Fruit fly (Drosophila melanogaster) whole organism, wandering third instar larva: ENCODE measurements around the gene ct.

Experiments used
- Abd-B ChIP-seq: fragments of >200 bp; optimal IDR thresholded peaks from 2 replicates; lab custom pipeline; 2017; ENCODE audit warnings: missing biosample characterization, missing genetic modification characterization
- CG32264 ChIP-seq: fragments of 200-800 bp; sonication (Bioruptor generic); optimal IDR thresholded peaks from 2 replicates; lab custom pipeline; 2016; ENCODE audit warnings: missing biosample characterization, missing genetic modification characterization
- CG9705 ChIP-seq: fragments of 200-800 bp; sonication (Bioruptor generic); optimal IDR thresholded peaks from 2 replicates; lab custom pipeline; 2018; ENCODE audit warnings: missing biosample characterization, mild to moderate bottlenecking, missing genetic modification characterization
- CrebA ChIP-seq: fragments of 200-800 bp; sonication (Bioruptor generic); optimal IDR thresholded peaks from 2 replicates; lab custom pipeline; 2016; ENCODE audit warnings: missing biosample characterization, mild to moderate bottlenecking, missing genetic modification characterization, borderline replicate concordance
- Dfd ChIP-seq: fragments of >200 bp; optimal IDR thresholded peaks from 2 replicates; lab custom pipeline; 2017; ENCODE audit warnings: missing biosample characterization, missing genetic modification characterization
- Dif ChIP-seq: fragments of 200-275, 200-300 bp; sonication (Bioruptor generic); optimal IDR thresholded peaks from 2 replicates; lab custom pipeline; 2018; ENCODE audit warnings: missing biosample characterization, missing genetic modification characterization; ENCODE audit not compliant: partially characterized antibody
- GATAd ChIP-seq: sonication (Bioruptor generic); optimal IDR thresholded peaks from 2 replicates; lab custom pipeline; 2016; ENCODE audit warnings: missing biosample characterization, missing genetic modification characterization
- HLH106 ChIP-seq: fragments of 200-800 bp; optimal IDR thresholded peaks from 3 replicates; lab custom pipeline; 2019; ENCODE audit warnings: missing biosample characterization, mild to moderate bottlenecking, missing genetic modification characterization, moderate library complexity
- Hnf4 ChIP-seq: fragments of 200-800 bp; sonication (Bioruptor generic); optimal IDR thresholded peaks from 2 replicates; lab custom pipeline; 2016; ENCODE audit warnings: missing biosample characterization, mild to moderate bottlenecking, missing genetic modification characterization
- Hr78 ChIP-seq: fragments of >200 bp; optimal IDR thresholded peaks from 2 replicates; lab custom pipeline; 2017; ENCODE audit warnings: missing biosample characterization, missing genetic modification characterization
- Hr83 ChIP-seq: fragments of 200-300 bp; sonication (Bioruptor generic); optimal IDR thresholded peaks from 2 replicates; lab custom pipeline; 2016; ENCODE audit warnings: missing biosample characterization, mild to moderate bottlenecking, missing genetic modification characterization, moderate library complexity; ENCODE audit not compliant: poor library complexity, severe bottlenecking
- Jra ChIP-seq: sonication (Bioruptor generic); optimal IDR thresholded peaks from 2 replicates; lab custom pipeline; 2016; ENCODE audit warnings: missing biosample characterization, missing genetic modification characterization
- Mio ChIP-seq: sonication (Bioruptor generic); optimal IDR thresholded peaks from 2 replicates; lab custom pipeline; 2016; ENCODE audit warnings: missing biosample characterization, missing genetic modification characterization
- Myc ChIP-seq: fragments of >200 bp; optimal IDR thresholded peaks from 2 replicates; lab custom pipeline; 2017
- N ChIP-seq: fragments of >200 bp; optimal IDR thresholded peaks from 2 replicates; lab custom pipeline; 2018; ENCODE audit warnings: missing biosample characterization, missing external identifiers, missing genetic modification characterization
- OdsH ChIP-seq: fragments of 200-800 bp; sonication (Bioruptor generic); optimal IDR thresholded peaks from 2 replicates; lab custom pipeline; 2016; ENCODE audit warnings: missing biosample characterization, mild to moderate bottlenecking, missing genetic modification characterization
- Rel ChIP-seq, 2 experiments: fragments of 200-800 bp; sonication (Bioruptor generic) in 1 of 2; optimal IDR thresholded peaks; 2 replicates in 1 of 2; 3 replicates in 1 of 2; lab custom pipeline; 2016 to 2019; ENCODE audit warnings: mild to moderate bottlenecking in 2 of 2, missing biosample characterization in 2 of 2, missing genetic modification characterization in 2 of 2, moderate library complexity in 1 of 2
- Sp1 ChIP-seq: fragments of 200-800 bp; sonication (Bioruptor generic); optimal IDR thresholded peaks from 3 replicates; lab custom pipeline; 2019; ENCODE audit warnings: missing biosample characterization, mild to moderate bottlenecking, missing genetic modification characterization, moderate library complexity
- Vsx2 ChIP-seq: fragments of 200-300, 225-300 bp; sonication (Bioruptor generic); optimal IDR thresholded peaks from 2 replicates; lab custom pipeline; 2018; ENCODE audit warnings: missing biosample characterization, missing genetic modification characterization; ENCODE audit not compliant: partially characterized antibody
- br ChIP-seq: fragments of 200-800 bp; sonication (Bioruptor generic); optimal IDR thresholded peaks from 2 replicates; lab custom pipeline; 2016; ENCODE audit warnings: missing biosample characterization, missing genetic modification characterization
- brk ChIP-seq: fragments of 200-800 bp; sonication (Bioruptor generic); optimal IDR thresholded peaks from 2 replicates; lab custom pipeline; 2016; ENCODE audit warnings: missing biosample characterization, mild to moderate bottlenecking, missing genetic modification characterization
- dl ChIP-seq, 2 experiments: fragments of 175-275, 200-275 bp in 1 of 2; fragments of 200-275 bp in 1 of 2; sonication (Bioruptor generic); optimal IDR thresholded peaks; lab custom pipeline; 2018; ENCODE audit warnings: mild to moderate bottlenecking in 2 of 2, missing biosample characterization in 2 of 2, missing genetic modification characterization in 2 of 2, moderate library complexity in 2 of 2; ENCODE audit not compliant: partially characterized antibody in 2 of 2, insufficient read depth in 1 of 2
- dmrt93B ChIP-seq: fragments of 200-800 bp; sonication (Bioruptor generic); optimal IDR thresholded peaks from 2 replicates; lab custom pipeline; 2018; ENCODE audit warnings: missing biosample characterization, mild to moderate bottlenecking, missing genetic modification characterization
- dsf ChIP-seq: sonication (Bioruptor generic); optimal IDR thresholded peaks from 2 replicates; lab custom pipeline; 2016; ENCODE audit warnings: missing biosample characterization, missing genetic modification characterization, borderline replicate concordance
- ey ChIP-seq: fragments of 200-800 bp; sonication (Bioruptor generic); optimal IDR thresholded peaks from 2 replicates; lab custom pipeline; 2016; ENCODE audit warnings: missing biosample characterization, missing genetic modification characterization
- foxo ChIP-seq, 2 experiments: fragments of 200-800 bp; sonication (Bioruptor generic); optimal IDR thresholded peaks; 2 replicates in 1 of 2; 3 replicates in 1 of 2; lab custom pipeline; 2016 to 2017; ENCODE audit warnings: missing biosample characterization in 2 of 2, missing genetic modification characterization in 2 of 2
- fru ChIP-seq: fragments of 200-800 bp; sonication (Bioruptor generic); optimal IDR thresholded peaks from 3 replicates; lab custom pipeline; 2016; ENCODE audit warnings: missing biosample characterization, mild to moderate bottlenecking, missing genetic modification characterization
- h ChIP-seq: fragments of 200-800 bp; sonication (Bioruptor generic); optimal IDR thresholded peaks from 3 replicates; lab custom pipeline; 2016; ENCODE audit warnings: missing biosample characterization, mild to moderate bottlenecking, missing genetic modification characterization
- jim ChIP-seq: fragments of 175-275, 200-325 bp; sonication (Bioruptor generic); optimal IDR thresholded peaks from 2 replicates; lab custom pipeline; 2016; ENCODE audit warnings: missing biosample characterization, mild to moderate bottlenecking, missing genetic modification characterization
- lola ChIP-seq: fragments of >200 bp; optimal IDR thresholded peaks from 2 replicates; lab custom pipeline; 2017; ENCODE audit warnings: missing biosample characterization, missing genetic modification characterization
- pan ChIP-seq: fragments of >200 bp; optimal IDR thresholded peaks from 2 replicates; lab custom pipeline; 2017
- psq ChIP-seq: fragments of 200-800 bp; sonication (Bioruptor generic); optimal IDR thresholded peaks from 3 replicates; lab custom pipeline; 2017; ENCODE audit warnings: missing biosample characterization, mild to moderate bottlenecking, missing genetic modification characterization, moderate library complexity
- rgr ChIP-seq: fragments of 200-800 bp; sonication (Bioruptor generic); optimal IDR thresholded peaks from 3 replicates; lab custom pipeline; 2016; ENCODE audit warnings: missing biosample characterization, mild to moderate bottlenecking, missing genetic modification characterization
- sage ChIP-seq: fragments of 200-800 bp; sonication (Bioruptor generic); optimal IDR thresholded peaks from 2 replicates; lab custom pipeline; 2016; ENCODE audit warnings: missing biosample characterization, mild to moderate bottlenecking, missing genetic modification characterization
- sv ChIP-seq: fragments of 200-800 bp; sonication (Bioruptor generic); optimal IDR thresholded peaks from 3 replicates; lab custom pipeline; 2016; ENCODE audit warnings: missing biosample characterization, missing genetic modification characterization
- tai ChIP-seq: sonication (Bioruptor generic); optimal IDR thresholded peaks from 2 replicates; lab custom pipeline; 2016; ENCODE audit warnings: missing biosample characterization, missing genetic modification characterization
- usp ChIP-seq: fragments of >200 bp; optimal IDR thresholded peaks from 2 replicates; lab custom pipeline; 2017; ENCODE audit warnings: missing biosample characterization, missing genetic modification characterization
- woc ChIP-seq: sonication (Bioruptor generic); optimal IDR thresholded peaks from 2 replicates; lab custom pipeline; 2016; ENCODE audit warnings: missing biosample characterization, mild to moderate bottlenecking, missing genetic modification characterization

ct gene

DNA sequence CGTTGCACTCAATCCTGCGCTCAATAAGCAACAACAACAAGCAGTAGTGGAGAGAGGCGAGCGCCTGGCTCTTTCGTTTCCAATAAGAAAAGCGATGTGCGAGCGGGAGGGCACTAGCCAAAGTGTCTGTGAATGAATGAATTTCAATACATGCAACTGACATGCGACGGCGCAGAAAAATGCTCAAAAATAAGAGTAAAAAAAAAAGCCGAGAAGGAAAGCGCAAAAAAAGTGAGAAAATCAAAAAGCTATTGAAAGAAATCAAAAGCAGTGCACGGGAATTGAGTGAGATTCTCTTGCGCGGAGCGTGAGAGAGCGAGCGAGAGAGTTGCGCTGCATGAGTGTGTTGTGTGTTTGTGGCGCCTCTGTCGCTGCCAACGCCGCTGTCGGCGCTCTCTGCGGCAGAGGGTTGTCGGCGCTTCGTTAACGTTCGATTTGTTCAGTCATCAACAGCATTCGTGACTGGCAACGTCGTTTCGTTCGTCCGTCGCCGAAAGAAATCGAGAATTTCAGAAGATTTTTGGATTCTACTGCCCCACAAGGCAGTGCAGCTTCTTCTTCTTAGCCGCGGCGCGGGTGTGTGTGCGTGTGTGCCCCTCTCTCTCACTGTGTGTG is at the start of gene ct:
ct (plus strand) TSS at position 438 of the 615 bp plus-strand sequence.
- TF ChIP-seq dl (GFP tag; optimal IDR thresholded peaks at IDR 0.05; lab: Kevin White, UChicago; ENCODE audit: insufficient read depth in 1 of 2, partially characterized antibody in 2 of 2) (peak; percentile 27 to 47), dmrt93B (no peak), Dif (peak; percentile 71), CrebA (peak; percentile 57), Hr83 (GFP tag; lab: Kevin White, UChicago) (peak; percentile 39), Sp1 (GFP tag; lab: Kevin White, UChicago) (peak; percentile 55), h (GFP tag; lab: Kevin White, UChicago) (no peak)

DNA sequence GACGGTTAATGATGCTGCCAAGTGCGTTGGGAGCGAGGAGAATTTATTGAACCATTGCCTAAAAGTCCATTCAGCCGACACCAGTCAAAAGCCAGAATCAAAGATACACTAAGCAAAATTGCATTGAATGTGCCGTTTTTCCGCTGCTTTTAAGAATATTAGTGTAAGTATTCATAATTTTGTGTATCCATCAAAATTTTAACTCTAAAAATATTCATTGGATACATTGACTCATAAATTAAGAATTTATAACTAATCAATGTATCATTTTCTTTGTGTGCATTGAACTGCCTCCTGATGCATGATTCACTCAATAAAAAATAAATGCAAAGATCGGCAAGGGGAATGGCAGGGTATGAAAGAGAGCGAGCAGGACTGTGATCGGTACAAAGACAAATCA is 49.6 kb upstream of the ct start:
- TF ChIP-seq dmrt93B: peak; percentile 19
- no peak for TF ChIP-seq Mio
- peak; percentile 20 for TF ChIP-seq Sp1 (GFP tag; lab: Kevin White, UChicago)
- TF ChIP-seq Abd-B (GFP tag; lab: Kevin White, UChicago): no peak
- TF ChIP-seq brk (GFP tag; lab: Kevin White, UChicago): peak; percentile 5
- no peak for TF ChIP-seq Myc (lab: Kevin White, UChicago)
- no peak for TF ChIP-seq CG32264 (GFP tag; lab: Kevin White, UChicago)
- TF ChIP-seq Hr78: no peak
- TF ChIP-seq pan (lab: Kevin White, UChicago): no peak
- TF ChIP-seq GATAd (GFP tag; lab: Kevin White, UChicago): no peak
- no peak for TF ChIP-seq dl (GFP tag; optimal IDR thresholded peaks at IDR 0.05; lab: Kevin White, UChicago; ENCODE audit: insufficient read depth in 1 of 2, partially characterized antibody in 2 of 2)
- TF ChIP-seq Hr83 (GFP tag; lab: Kevin White, UChicago): no peak
- TF ChIP-seq sage (GFP tag; lab: Kevin White, UChicago): no peak
- TF ChIP-seq Hnf4 (GFP tag; lab: Kevin White, UChicago): peak; percentile 57
- TF ChIP-seq foxo (GFP tag; optimal IDR thresholded peaks at IDR 0.05; lab: Kevin White, UChicago): peak in 1 of 2 experiments; percentile 59
- TF ChIP-seq fru: peak; percentile 64
- TF ChIP-seq psq (GFP tag; lab: Kevin White, UChicago): peak; percentile 25
- TF ChIP-seq CrebA: no peak
- TF ChIP-seq Vsx2 (GFP tag; lab: Kevin White, UChicago): no peak
- peak; percentile 22 for TF ChIP-seq OdsH (GFP tag; lab: Kevin White, UChicago)
- no peak for TF ChIP-seq usp (GFP tag; lab: Kevin White, UChicago)
- no peak for TF ChIP-seq Rel (GFP tag; optimal IDR thresholded peaks at IDR 0.05; lab: Kevin White, UChicago)
- no peak for TF ChIP-seq Rel (tag; optimal IDR thresholded peaks at IDR 0.05; lab: Kevin White, UChicago)
- TF ChIP-seq lola (GFP tag; lab: Kevin White, UChicago): no peak
- peak; percentile 55 for TF ChIP-seq ey (GFP tag; lab: Kevin White, UChicago)
- TF ChIP-seq CG9705: no peak
- no peak for TF ChIP-seq Dif
- no peak for TF ChIP-seq jim (GFP tag; lab: Kevin White, UChicago)
- peak; percentile 15 for TF ChIP-seq tai (GFP tag; lab: Kevin White, UChicago)
- no peak for TF ChIP-seq N (GFP tag; lab: Kevin White, UChicago)
- TF ChIP-seq woc: peak; percentile 36
- TF ChIP-seq HLH106: peak; percentile 44
- peak; percentile 12 for TF ChIP-seq Jra (GFP tag; lab: Kevin White, UChicago)
- no peak for TF ChIP-seq dsf (GFP tag; lab: Kevin White, UChicago)
- TF ChIP-seq br (GFP tag; lab: Kevin White, UChicago): peak; percentile 12
- TF ChIP-seq rgr: peak; percentile 52
- TF ChIP-seq sv: no peak
- no peak for TF ChIP-seq Dfd
- peak; percentile 66 for TF ChIP-seq h (GFP tag; lab: Kevin White, UChicago)
